Worm (Caenorhabditis elegans): ENCODE data around the gene lig-4.

lig-4 gene

ce11 chrIII:7518424-7518823, 2.8 kb upstream of the lig-4 start, which contains the start of gene clk-2:
Gene clk-2 (minus strand): TSS chrIII:7518524.
- no peak for TF ChIP-seq isw-1 (GFP tag; IDR thresholded peaks at IDR 0.05)
- no peak for TF ChIP-seq sup-37 (GFP tag; optimal IDR thresholded peaks at IDR 0.05)
- no peak for TF ChIP-seq alr-1 (tag; optimal IDR thresholded peaks at IDR 0.05; ENCODE audit: borderline replicate concordance)
- TF ChIP-seq jun-1 (tag; optimal IDR thresholded peaks at IDR 0.05): no peak
- no peak for TF ChIP-seq swsn-7 (tag; optimal IDR thresholded peaks at IDR 0.05)
- no peak for TF ChIP-seq nhr-90 (tag; optimal IDR thresholded peaks at IDR 0.05; ENCODE audit: poor library complexity)
- TF ChIP-seq mef-2 (tag; optimal IDR thresholded peaks at IDR 0.05): no peak
- TF ChIP-seq Y116A8C.19 (tag; optimal IDR thresholded peaks at IDR 0.05; ENCODE audit: borderline replicate concordance): no peak
- no peak for TF ChIP-seq zip-4 (GFP tag; optimal IDR thresholded peaks at IDR 0.05)
- no peak for TF ChIP-seq nhr-237 (tag; optimal IDR thresholded peaks at IDR 0.05)
- TF ChIP-seq lin-39 (tag; optimal IDR thresholded peaks at IDR 0.05): no peak
- TF ChIP-seq F16B12.6 (tag; optimal IDR thresholded peaks at IDR 0.05): no peak
- TF ChIP-seq ceh-63 (GFP tag; optimal IDR thresholded peaks at IDR 0.05): no peak
- TF ChIP-seq lir-3 (tag; optimal IDR thresholded peaks at IDR 0.05; ENCODE audit: poor library complexity): no peak
- no peak for TF ChIP-seq ceh-88 (GFP tag; IDR thresholded peaks at IDR 0.05)
- TF ChIP-seq unc-30 (tag; optimal IDR thresholded peaks at IDR 0.05): no peak
- TF ChIP-seq lin-35 (GFP tag; optimal IDR thresholded peaks at IDR 0.05): no peak

- TF ChIP-seq swsn-7 (tag; optimal IDR thresholded peaks at IDR 0.05): peak; percentile 98
- peak; percentile 99 for TF ChIP-seq nhr-20 (tag; optimal IDR thresholded peaks at IDR 0.05)
- peak; percentile 61 for TF ChIP-seq hpl-2 (GFP tag; optimal IDR thresholded peaks at IDR 0.05)
- peak; percentile 100 for TF ChIP-seq unc-98 (GFP tag; IDR thresholded peaks at IDR 0.05)
- peak; percentile 64 for TF ChIP-seq mef-2 (tag; optimal IDR thresholded peaks at IDR 0.05)
- peak; percentile 62 for TF ChIP-seq ama-1 (optimal IDR thresholded peaks at IDR 0.05)
- peak; percentile 92 for TF ChIP-seq aly-2 (tag; optimal IDR thresholded peaks at IDR 0.05)
- peak; percentile 79 to 87 (median 87) for TF ChIP-seq dpl-1 (GFP tag; optimal IDR thresholded peaks at IDR 0.05)
- peak; percentile 99 for TF ChIP-seq dsc-1 (tag; optimal IDR thresholded peaks at IDR 0.05)
- TF ChIP-seq rnt-1 (tag; optimal IDR thresholded peaks at IDR 0.05): peak; percentile 100
- TF ChIP-seq fkh-10 (GFP tag; optimal IDR thresholded peaks at IDR 0.05): peak; percentile 6
- TF ChIP-seq F16B12.6 (tag; optimal IDR thresholded peaks at IDR 0.05): peak; percentile 68
- peak; percentile 97 for TF ChIP-seq mep-1 (tag; optimal IDR thresholded peaks at IDR 0.05)
- TF ChIP-seq ztf-11 (tag; optimal IDR thresholded peaks at IDR 0.05): peak in 1 of 2 experiments; percentile 100
- no peak for TF ChIP-seq aha-1 (tag; optimal IDR thresholded peaks at IDR 0.05)
- no peak for TF ChIP-seq nhr-76 (tag; optimal IDR thresholded peaks at IDR 0.05)
- TF ChIP-seq efl-3 (GFP tag; optimal IDR thresholded peaks at IDR 0.05): peak; percentile 96
- peak; percentile 94 for TF ChIP-seq fkh-8 (tag; optimal IDR thresholded peaks at IDR 0.05)
- peak; percentile 81 for TF ChIP-seq C34B4.2 (tag; optimal IDR thresholded peaks at IDR 0.05)
- TF ChIP-seq hlh-17 (GFP tag; optimal IDR thresholded peaks at IDR 0.05; ENCODE audit: borderline replicate concordance): peak; percentile 99
- TF ChIP-seq lin-15B (tag; optimal IDR thresholded peaks at IDR 0.05): peak; percentile 95
- TF ChIP-seq ceh-82 (tag; optimal IDR thresholded peaks at IDR 0.05): peak; percentile 84 to 94 (median 93)
- TF ChIP-seq ceh-88 (GFP tag; IDR thresholded peaks at IDR 0.05): peak; percentile 89
- TF ChIP-seq mdl-1 (tag; optimal IDR thresholded peaks at IDR 0.05): peak; percentile 13 to 91
- TF ChIP-seq vab-15 (tag; optimal IDR thresholded peaks at IDR 0.05): peak; percentile 94
- peak; percentile 99 for TF ChIP-seq nhr-71 (tag; optimal IDR thresholded peaks at IDR 0.05)
- TF ChIP-seq tbx-2 (tag; optimal IDR thresholded peaks at IDR 0.05): peak; percentile 99
- TF ChIP-seq alr-1 (tag; optimal IDR thresholded peaks at IDR 0.05; ENCODE audit: borderline replicate concordance): no peak
- peak; percentile 90 for TF ChIP-seq snpc-4 (tag; optimal IDR thresholded peaks at IDR 0.05)
- TF ChIP-seq efl-1 (optimal IDR thresholded peaks at IDR 0.05): peak; percentile 89 to 91
- TF ChIP-seq efl-1 (GFP tag; optimal IDR thresholded peaks at IDR 0.05 in 1 of 2): peak; percentile 85 to 99
- peak; percentile 99 for TF ChIP-seq sox-4 (tag; optimal IDR thresholded peaks at IDR 0.05)
- TF ChIP-seq pax-3 (tag; optimal IDR thresholded peaks at IDR 0.05): peak; percentile 99
- TF ChIP-seq zip-4 (GFP tag; optimal IDR thresholded peaks at IDR 0.05): peak; percentile 97
- peak; percentile 98 for TF ChIP-seq mab-9 (GFP tag; IDR thresholded peaks at IDR 0.05)
- no peak for TF ChIP-seq tlp-1 (tag; optimal IDR thresholded peaks at IDR 0.05)
- peak; percentile 99 for TF ChIP-seq egl-13 (tag; optimal IDR thresholded peaks at IDR 0.05)
- peak; percentile 99 for TF ChIP-seq nhr-90 (tag; optimal IDR thresholded peaks at IDR 0.05; ENCODE audit: poor library complexity)
- no peak for TF ChIP-seq nhr-12 (tag; optimal IDR thresholded peaks at IDR 0.05)
- TF ChIP-seq blmp-1 (tag; optimal IDR thresholded peaks at IDR 0.05): peak; percentile 69
Observed at ce11 chrIII:7520672-7521071, 591 bp upstream of the lig-4 start, which contains the start of the genes cux-7 and C07H6.2. Gene cux-7 (minus strand): TSS chrIII:7520845. Gene C07H6.2 (plus strand): TSS chrIII:7521009.
